Worm (Caenorhabditis elegans) whole organism, dauer: Measurements from ENCODE around the gene moc-6.

Experiments used
- unc-62 ChIP-seq: sonication (generic microtip); optimal IDR thresholded peaks from 2 replicates; lab custom pipeline; 2017; ENCODE audit warnings: missing biosample characterization, missing genetic modification reagents, missing genetic modification characterization

The moc-6 gene

DNA sequence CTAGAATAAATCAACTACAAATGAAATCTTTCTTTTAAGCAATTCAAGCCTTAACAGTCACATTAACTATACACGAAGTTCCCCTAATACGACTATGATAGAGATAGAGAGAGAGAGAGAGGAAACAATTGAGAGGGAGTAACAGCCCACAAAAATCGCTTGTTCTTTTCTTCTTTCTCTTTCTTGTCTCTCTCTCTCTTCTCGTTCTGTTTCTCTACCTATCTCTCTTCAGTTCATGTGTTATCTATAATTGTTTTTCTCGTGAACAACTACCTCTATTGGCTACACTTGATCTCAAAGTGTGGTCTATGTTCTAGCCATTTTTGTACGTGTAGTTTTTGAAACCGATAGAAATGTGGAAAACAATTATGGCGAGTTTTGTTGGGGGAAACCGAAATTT, 6.9 kb downstream of the moc-6 start:
- no peak for TF ChIP-seq unc-62 (GFP tag; lab: Kevin White, UChicago)

DNA sequence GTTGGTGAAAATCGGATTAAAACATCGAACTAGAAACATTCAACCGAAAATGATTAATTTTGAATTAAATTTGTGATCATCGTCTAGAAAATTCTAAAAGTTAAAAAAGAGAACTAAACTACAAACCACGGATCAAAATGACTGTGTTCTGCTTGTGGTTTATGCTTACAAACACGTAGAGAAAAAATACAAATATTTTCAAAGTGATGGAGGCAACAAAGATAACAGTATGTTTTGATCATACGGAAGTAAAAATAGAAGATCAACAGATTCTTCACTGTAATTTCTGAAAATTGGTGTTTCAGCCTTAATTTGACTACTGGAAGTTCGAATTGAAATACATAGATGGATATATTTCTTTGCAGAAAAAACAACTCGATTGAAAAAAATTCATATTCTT, 7.5 kb downstream of the moc-6 start:
- TF ChIP-seq unc-62 (GFP tag; lab: Kevin White, UChicago) = no peak

DNA sequence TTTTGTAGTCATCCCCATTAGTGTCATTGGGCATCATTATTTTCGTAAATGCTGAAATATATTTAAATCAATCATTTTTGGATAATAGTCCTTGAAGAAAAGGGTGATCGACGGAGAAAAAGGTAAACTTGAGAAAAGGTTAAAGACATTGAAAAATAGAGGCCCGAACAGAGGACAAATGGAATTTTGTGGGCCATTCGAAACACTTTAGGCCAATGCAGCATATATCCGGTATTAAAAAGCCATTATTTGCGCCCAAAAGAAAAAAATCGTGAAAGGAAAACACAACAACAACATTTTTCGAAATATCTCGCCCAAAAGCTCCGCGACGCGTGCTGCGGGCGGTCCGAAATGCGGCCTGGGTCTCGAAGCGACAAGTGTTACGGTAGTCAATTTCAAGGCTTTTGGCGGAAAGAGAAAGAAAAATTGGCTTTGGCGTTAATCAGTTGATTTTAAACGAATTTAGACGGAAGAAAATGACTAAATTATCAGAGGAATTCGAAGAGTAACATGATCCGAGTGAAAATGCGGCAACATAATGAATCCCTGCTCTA, 11.1 kb downstream of the moc-6 start, which contains the start of gene morc-1:
morc-1 (minus strand) TSS at position 51 of the 554 bp plus-strand sequence.
- TF ChIP-seq unc-62 (GFP tag; lab: Kevin White, UChicago) = no peak

DNA sequence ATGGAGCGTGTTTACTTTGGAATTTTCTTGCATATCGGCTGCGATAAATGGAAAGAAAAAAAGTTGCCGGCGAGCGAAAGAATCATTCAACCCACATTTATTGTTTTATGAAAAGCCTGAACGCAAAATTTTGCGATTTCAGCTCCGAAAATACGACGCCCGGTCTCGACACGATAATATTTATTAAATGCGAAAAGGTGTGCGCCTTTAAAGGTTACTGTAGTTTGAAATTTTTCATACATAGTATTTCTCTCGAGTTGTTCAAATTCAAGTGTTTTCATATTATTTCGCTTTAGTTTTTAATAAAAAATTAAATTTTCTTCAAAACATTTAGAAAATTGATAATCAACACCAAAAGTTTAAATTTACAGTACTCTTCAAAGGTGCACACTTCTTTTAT, 13.2 kb downstream of the moc-6 start, which contains the start of gene syx-16:
syx-16 (minus strand) TSS at position 118 of the 400 bp plus-strand sequence.
- no peak for TF ChIP-seq unc-62 (GFP tag; lab: Kevin White, UChicago)

DNA sequence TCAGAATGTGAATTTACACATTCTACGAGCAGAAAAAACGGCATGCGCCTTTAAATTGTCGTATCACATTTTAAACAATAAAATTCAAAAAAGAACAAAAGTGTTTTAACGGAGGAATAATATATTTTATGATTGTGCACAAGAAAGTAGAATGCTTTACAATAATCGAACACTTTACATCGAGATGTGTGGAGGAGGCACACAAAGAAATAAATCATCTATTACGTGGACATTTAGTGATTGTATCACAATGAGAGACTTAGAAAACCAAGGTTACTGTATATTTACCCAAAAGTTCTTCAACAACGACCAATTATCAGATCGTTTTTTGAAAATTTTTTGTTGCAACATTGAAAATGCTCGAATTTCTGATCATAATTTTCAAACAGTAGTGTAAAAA, 14.5 kb downstream of the moc-6 start:
- no peak for TF ChIP-seq unc-62 (GFP tag; lab: Kevin White, UChicago)

DNA sequence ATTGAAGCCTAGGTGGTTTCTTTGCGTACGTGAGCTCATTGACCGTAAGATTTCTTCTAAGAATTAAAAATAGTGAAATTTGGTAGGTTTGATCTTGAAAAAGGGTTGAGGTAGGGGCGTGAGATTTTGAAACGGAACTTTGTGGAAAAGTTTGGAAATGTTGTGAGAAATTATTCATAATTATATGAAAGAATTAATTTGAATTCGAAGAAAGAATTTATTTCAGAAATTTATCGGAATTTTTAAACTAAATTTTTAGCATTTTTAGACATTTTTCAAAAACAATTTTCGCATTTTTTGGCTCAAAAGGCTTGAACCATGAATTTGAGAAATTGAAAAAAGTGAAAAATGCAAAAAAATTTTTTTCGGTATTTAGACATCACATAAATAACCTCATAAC, 18.4 kb downstream of the moc-6 start:
- no peak for TF ChIP-seq unc-62 (GFP tag; lab: Kevin White, UChicago)

DNA sequence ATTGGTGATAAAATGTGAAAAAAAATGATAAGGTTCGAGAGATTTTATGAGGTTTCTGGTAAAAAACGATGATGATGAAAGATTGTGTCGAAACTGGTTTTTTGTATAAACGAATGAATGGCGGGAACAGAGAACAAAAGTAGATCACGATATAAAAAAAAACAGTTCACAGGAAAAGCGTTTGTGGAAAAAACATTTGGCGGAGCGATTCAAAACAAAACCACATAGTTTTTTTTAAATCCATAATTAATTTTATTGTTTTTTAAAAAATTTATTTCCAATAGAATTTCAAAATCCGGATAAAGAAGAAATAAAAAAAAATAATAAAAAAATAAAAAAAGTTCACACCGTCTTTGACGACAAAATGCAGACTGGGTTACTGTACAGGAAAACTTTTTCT, 19.6 kb downstream of the moc-6 start, which contains the start of gene ZC155.4:
ZC155.4 (minus strand) TSS at position 101 of the 400 bp plus-strand sequence.
- no peak for TF ChIP-seq unc-62 (GFP tag; lab: Kevin White, UChicago)

DNA sequence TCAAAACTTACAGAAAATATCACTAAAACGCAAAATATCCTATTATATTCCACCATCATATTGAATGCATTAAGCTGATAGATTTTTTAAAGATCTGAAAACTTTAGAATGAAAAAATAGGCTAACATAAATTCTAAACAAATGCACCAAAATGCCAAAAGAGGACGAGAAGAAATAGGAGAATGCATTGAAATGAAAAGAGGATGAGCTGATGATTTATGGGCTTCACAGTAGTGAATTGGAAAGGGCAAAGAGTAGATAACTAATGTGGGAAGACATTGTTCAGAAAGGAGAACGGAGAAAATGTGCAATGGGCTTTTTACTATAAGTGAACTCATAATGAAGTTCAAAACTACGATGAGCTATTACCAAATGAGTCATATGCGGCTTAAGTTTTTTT, 21.7 kb downstream of the moc-6 start, which contains the start of gene cutl-19:
cutl-19 (minus strand) TSS at position 101 of the 400 bp plus-strand sequence.
- TF ChIP-seq unc-62 (GFP tag; lab: Kevin White, UChicago) = no peak

DNA sequence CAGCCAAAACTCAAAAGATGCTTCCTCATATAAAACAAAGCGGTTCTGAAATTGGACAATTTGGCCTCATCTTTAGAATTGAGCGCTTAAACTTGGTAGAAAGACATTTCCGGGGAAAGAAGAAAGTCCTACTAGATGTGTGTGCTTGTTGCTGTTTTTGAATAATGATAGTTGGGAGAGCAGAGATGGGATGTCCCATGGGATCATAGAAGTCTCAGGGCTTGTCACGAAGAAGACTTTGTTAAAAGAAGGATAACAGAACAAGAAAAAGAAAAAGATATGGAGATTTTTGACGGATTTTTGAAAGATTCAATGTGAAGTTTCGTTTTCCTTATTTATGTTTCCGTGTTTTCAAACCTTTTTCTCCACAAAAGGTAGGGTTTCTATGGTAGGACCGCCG, 22.9 kb downstream of the moc-6 start, which contains the start of gene ZC155.2:
ZC155.2 (plus strand) TSS at position 301 of the 400 bp plus-strand sequence.
- no peak for TF ChIP-seq unc-62 (GFP tag; lab: Kevin White, UChicago)

DNA sequence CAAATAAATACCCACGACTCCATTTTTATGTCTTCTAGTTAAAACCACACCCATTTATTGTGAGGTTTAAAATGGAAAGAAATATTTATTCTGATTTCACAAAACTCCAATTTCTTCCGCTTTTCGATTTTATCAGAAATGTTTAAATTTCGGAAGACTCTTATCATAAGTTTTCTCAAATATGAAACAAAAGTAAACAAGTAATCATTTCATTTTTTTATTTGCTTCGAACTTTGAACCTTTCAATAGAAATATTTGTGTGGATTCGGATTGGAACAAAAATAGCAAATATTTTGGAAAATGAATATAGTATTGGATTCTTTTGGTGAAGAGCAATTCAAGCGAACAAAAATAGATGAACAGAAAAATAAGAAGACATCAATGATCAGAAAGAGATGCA, 26.0 kb downstream of the moc-6 start:
- no peak for TF ChIP-seq unc-62 (GFP tag; lab: Kevin White, UChicago)

DNA sequence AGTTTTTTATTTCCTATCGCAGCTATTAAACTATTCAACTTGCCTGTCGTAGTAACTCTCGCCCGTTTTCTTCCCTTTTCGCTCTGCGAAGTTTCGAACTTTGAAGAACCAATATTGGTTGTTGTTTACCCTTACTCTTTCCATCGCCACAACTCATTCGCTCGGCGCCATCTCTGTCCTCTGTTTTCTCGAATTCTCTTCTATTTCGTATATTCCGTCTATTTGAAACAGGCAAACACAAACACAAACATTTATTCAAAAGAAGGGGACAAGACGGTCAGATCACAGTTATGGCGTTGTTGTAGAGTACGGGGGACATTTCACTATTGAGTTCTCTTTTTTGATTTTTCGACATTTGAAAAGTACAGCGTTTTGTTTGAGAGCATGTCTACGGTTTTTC, 27.0 kb downstream of the moc-6 start:
- TF ChIP-seq unc-62 (GFP tag; lab: Kevin White, UChicago) = no peak

DNA sequence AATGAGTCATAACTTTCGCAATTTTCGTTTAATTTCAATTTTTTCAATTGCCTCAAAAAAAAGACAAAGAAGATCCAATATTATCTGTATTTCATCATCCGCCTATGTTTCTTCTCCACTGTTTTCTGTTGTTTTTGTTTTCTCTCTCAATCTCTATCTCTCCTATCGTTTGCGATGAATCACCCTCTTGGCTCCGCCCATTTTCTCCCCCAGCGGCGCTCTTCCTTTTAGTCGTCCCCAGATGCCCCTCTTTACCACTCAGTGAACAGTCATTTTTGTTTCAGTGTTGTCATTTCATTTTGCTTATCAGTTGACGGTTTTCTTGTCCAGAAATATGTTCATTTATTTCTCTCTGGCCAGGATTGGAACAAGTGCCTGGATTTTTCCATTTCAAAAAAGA, 29.1 kb downstream of the moc-6 start:
- TF ChIP-seq unc-62 (GFP tag; lab: Kevin White, UChicago) = no peak

DNA sequence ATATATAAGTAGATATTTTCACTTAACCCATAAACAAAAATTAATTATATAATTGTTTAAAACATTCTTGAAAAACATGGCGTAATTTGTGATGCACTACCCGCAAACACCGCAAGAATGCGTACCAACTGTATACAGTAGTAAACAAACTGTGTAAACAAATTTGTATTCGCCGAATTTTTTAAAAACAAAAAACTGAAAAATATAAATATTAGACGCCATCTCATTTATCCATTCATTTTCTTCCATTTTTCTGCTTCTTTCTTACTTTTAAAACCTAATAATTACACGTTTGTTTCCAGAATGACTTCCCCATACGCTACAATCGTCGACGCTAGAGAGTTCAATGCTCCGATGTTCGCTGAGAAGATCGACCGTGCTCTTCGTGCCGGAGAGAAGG, 29.5 kb downstream of the moc-6 start, which contains the start of gene nex-1:
nex-1 (plus strand) TSS at position 301 of the 400 bp plus-strand sequence.
- TF ChIP-seq unc-62 (GFP tag; lab: Kevin White, UChicago) = no peak

DNA sequence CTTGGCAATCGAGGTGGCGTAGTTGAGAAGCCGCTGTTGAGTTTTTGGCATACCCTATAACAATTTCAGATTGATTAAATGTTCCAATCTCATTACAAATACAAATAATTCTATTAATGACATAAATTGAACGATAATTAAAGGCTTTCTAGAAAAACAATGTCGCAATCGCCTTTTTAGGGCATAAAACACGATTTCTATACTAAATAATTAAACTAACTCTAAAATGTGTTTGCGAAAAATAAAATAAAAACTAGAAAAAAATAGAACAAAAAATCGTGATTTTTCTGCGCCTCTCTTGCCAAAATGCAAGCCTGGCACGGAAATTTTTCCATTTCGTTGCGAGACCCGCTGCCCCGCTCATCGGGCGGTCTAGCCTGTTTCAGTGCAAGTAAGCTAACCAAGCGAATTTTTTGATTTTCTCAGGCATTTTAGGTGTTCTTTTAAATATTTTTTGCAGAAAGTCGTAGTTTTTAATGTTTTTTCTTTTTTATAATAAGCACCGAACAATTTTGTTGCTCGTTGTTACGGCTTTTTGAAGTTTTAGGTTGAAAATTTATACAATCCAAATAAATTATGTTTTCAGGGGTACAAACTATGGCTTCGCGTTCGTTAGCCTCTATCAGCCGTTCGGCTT, 32.2 kb downstream of the moc-6 start, which contains the start of the genes C34E10.12, C34E10.10 and atp-2:
C34E10.12 (minus strand) TSS at position 51 of the 637 bp plus-strand sequence.
C34E10.10 (minus strand) TSS at position 54 of the 637 bp plus-strand sequence.
atp-2 (plus strand) TSS at position 587 of the 637 bp plus-strand sequence.
- TF ChIP-seq unc-62 (GFP tag; lab: Kevin White, UChicago) = no peak

DNA sequence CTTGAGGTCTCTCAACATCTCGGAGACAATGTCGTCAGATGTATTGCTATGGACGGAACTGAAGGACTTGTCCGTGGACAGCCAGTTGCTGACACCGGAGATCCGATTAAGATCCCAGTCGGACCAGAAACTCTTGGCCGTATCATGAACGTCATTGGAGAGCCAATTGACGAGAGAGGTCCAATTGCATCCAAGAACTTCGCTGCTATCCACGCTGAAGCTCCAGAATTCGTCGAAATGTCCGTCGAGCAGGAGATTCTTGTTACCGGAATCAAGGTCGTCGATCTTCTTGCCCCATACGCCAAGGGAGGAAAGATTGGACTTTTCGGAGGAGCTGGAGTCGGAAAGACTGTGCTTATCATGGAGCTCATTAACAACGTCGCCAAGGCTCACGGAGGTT, 33.0 kb downstream of the moc-6 start:
- TF ChIP-seq unc-62 (GFP tag; lab: Kevin White, UChicago) = no peak

DNA sequence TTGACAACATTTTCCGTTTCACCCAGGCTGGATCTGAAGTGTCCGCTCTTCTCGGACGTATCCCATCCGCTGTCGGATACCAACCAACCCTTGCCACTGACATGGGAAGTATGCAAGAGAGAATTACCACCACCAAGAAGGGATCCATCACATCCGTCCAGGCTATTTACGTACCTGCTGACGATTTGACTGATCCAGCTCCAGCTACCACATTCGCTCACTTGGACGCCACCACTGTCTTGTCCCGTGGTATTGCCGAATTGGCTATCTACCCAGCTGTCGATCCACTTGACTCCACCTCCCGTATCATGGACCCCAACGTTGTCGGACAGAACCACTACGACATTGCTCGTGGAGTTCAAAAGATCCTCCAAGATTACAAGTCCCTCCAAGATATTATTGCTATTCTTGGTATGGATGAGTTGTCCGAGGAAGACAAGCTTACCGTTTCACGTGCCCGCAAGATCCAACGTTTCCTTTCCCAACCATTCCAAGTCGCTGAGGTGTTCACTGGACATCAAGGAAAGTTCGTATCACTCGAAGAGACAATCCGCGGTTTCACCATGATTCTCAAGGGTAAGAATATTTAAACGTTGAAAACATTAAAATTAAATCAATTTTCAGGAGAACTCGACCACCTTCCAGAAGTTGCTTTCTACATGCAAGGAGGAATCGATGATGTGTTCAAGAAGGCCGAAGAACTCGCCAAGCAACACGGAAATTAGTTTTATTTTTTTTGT, 33.9 kb downstream of the moc-6 start:
- TF ChIP-seq unc-62 (GFP tag; lab: Kevin White, UChicago) = no peak
